Worm (Caenorhabditis elegans) whole organism, midembryonic: Measurements from ENCODE around the gene neg-1.

Experiments
- T22C8.4 ChIP-seq: fragments of 200-800 bp; sonication (Bioruptor generic); IDR thresholded peaks from 2 replicates; pipeline ENCODE4 v1.3.6; 2022; ENCODE audit warnings: missing genetic modification characterization, missing compliant biosample characterization
- cog-1 ChIP-seq: sonication (generic microtip); optimal IDR thresholded peaks from 2 replicates; lab custom pipeline; 2016; ENCODE audit warnings: missing genetic modification characterization, missing compliant biosample characterization
- flt-1 ChIP-seq: fragments of 200-800 bp; sonication (Bioruptor generic); IDR thresholded peaks from 2 replicates; pipeline ENCODE4 v1.3.6; 2022; ENCODE audit warnings: missing genetic modification characterization, missing compliant biosample characterization
- klf-2 ChIP-seq: fragments of 200-800 bp; sonication (Bioruptor generic); conservative IDR thresholded peaks from 2 replicates; pipeline ENCODE4 v1.3.6; 2022; ENCODE audit warnings: missing genetic modification reagents, missing genetic modification characterization, missing compliant biosample characterization
- med-1 ChIP-seq: sonication (generic microtip); optimal IDR thresholded peaks from 2 replicates; lab custom pipeline; 2017; ENCODE audit warnings: missing genetic modification characterization, mild to moderate bottlenecking, missing compliant biosample characterization, antibody characterized with exemption, missing genetic modification reagents; ENCODE audit not compliant: insufficient read depth
- ref-1 ChIP-seq: fragments of 200-800 bp; sonication (Bioruptor generic); conservative IDR thresholded peaks from 2 replicates; pipeline ENCODE4 v1.3.6; 2022; ENCODE audit warnings: missing genetic modification reagents, missing genetic modification characterization, missing compliant biosample characterization
- tab-1 ChIP-seq: fragments of 200-800 bp; sonication (Bioruptor generic); IDR thresholded peaks from 2 replicates; pipeline ENCODE4 v1.3.6; 2022; ENCODE audit warnings: missing genetic modification characterization, missing compliant biosample characterization
- ztf-23 ChIP-seq: fragments of 200-800 bp; sonication (Bioruptor generic); IDR thresholded peaks from 2 replicates; pipeline ENCODE4 v1.3.6; 2022; ENCODE audit warnings: missing genetic modification reagents, missing genetic modification characterization, missing compliant biosample characterization
- ztf-29 ChIP-seq: fragments of 200-800 bp; sonication (Bioruptor generic); IDR thresholded peaks from 2 replicates; pipeline ENCODE4 v1.3.6; 2022; ENCODE audit warnings: missing genetic modification reagents, missing genetic modification characterization, missing compliant biosample characterization

Gene neg-1

DNA sequence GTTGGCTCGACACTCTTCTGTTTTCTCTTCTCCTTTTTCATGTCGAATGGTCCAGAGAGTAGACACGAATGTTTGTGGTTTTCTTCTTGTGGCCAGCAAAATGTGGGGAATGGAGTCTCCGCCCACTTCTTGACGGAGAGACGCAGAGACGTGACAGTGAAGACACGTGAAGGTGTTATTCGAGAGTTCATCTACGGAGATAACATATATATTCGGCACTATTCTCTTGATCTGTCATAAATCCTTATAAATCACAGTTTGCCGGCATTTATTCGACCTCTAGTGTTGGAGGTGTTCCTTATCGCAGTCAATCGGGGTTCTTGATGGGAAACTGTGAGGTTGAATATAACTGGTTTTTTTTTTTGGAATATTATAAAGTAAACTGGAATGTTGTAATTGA lies 13.2 kb downstream of the neg-1 start, which contains the start of gene F32D1.3:
F32D1.3 (minus strand) TSS at position 65 of the 400 bp plus-strand sequence.
- TF ChIP-seq ztf-23 (GFP tag; lab: Robert Waterston, UW) (no peak), flt-1 (GFP tag; lab: Robert Waterston, UW) (no peak), klf-2 (GFP tag; lab: Robert Waterston, UW) (no peak), T22C8.4 (no peak), ztf-29 (GFP tag; lab: Robert Waterston, UW) (no peak), tab-1 (GFP tag; lab: Robert Waterston, UW) (no peak), ref-1 (GFP tag; lab: Robert Waterston, UW) (no peak)

DNA sequence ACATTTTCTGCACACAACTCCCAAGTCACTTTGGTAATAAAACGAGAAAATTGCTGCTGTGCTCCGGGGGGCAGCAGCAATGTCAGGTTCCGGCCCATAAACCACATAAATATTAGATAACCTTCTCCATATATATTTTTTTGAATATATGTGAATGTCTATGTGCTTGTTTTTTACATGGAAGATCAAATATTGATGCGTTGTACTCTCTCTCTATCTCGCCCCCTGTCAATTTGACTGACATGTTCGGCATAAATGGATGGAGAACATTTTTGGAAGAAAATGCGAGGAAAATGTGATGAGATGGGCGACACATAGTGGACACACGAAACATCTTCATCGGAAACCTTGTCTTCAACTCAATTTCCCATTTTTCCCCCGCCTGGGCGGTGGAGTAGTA lies 14.7 kb downstream of the neg-1 start:
- TF ChIP-seq klf-2 (GFP tag; lab: Robert Waterston, UW) = no peak
- no peak for TF ChIP-seq ztf-23 (GFP tag; lab: Robert Waterston, UW)
- TF ChIP-seq med-1 = no peak
- no peak for TF ChIP-seq cog-1 (tag; lab: Kevin White, UChicago)
- TF ChIP-seq flt-1 (GFP tag; lab: Robert Waterston, UW) = no peak

DNA sequence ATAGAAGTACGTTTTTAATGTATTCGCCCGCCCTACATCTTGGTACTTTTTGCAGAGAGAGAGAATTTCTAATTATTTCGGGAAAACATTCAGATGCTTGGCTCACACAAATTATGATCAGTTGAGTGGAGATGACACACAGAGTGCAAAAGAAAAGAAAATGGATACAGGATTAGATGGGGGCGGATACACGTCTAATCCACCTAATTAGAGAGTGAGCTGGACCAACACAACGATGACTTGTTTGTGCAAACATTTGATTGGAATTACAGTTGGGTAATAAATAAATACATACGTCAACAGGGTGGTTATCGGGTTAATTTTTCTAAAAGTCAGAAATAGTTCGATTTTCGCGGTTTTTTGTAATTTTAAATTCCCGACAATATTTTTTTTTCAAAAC lies 15.5 kb downstream of the neg-1 start:
- no peak for TF ChIP-seq tab-1 (GFP tag; lab: Robert Waterston, UW)
- no peak for TF ChIP-seq flt-1 (GFP tag; lab: Robert Waterston, UW)
- no peak for TF ChIP-seq T22C8.4
- no peak for TF ChIP-seq klf-2 (GFP tag; lab: Robert Waterston, UW)
- TF ChIP-seq ref-1 (GFP tag; lab: Robert Waterston, UW) = no peak
- TF ChIP-seq med-1 = no peak
- no peak for TF ChIP-seq cog-1 (tag; lab: Kevin White, UChicago)
- TF ChIP-seq ztf-23 (GFP tag; lab: Robert Waterston, UW) = no peak
- TF ChIP-seq ztf-29 (GFP tag; lab: Robert Waterston, UW) = no peak

DNA sequence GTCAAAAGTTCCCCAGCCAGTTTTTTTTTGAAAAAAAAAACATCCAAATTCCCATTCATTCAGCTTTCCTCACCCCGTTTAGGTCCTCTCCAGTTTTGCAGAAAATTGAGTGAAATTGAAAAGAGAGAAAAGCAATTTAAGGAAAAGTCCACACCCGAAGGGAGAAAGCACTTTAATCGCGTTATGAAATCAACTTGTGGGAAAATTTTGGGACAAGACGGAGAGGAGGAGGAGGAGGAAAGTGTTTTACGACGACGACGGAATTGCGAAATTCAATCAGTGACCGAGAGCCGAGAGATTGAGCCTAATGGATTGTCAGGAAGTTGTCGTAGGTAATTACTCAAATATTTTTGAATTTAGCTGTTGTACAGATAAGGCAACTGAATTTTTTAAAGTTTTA lies 17.3 kb downstream of the neg-1 start:
- TF ChIP-seq ztf-29 (GFP tag; lab: Robert Waterston, UW) (no peak), cog-1 (tag; lab: Kevin White, UChicago) (peak; percentile 11)

DNA sequence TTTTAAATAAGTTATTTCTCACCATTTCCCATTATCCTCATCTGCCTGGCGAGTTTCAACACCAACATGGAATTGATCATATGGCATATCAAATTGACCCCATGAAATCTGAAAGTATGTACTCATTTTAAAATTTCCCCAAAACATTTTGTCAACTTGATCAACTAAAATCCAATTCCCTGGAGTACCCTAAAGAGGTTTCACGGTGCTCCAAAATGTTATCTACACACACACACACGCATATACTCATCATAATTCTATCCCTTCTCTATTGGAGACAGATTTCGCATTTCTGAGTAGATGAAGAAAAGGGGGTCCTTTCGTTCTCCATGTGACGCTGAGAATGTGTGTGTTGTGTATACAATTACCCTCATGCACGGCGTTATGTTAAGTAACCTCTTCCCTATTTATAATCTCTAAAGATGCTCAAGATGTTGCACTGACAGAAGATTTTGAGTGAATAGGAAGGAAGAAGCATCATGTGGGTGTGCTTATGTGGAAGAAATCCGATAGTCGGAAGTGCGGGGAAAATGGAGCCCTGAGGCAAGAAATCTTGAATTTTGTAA lies 18.5 kb downstream of the neg-1 start:
- TF ChIP-seq ref-1 (GFP tag; lab: Robert Waterston, UW) = no peak
- no peak for TF ChIP-seq ztf-29 (GFP tag; lab: Robert Waterston, UW)
- TF ChIP-seq med-1 = no peak
- TF ChIP-seq T22C8.4 = no peak
- no peak for TF ChIP-seq cog-1 (tag; lab: Kevin White, UChicago)

DNA sequence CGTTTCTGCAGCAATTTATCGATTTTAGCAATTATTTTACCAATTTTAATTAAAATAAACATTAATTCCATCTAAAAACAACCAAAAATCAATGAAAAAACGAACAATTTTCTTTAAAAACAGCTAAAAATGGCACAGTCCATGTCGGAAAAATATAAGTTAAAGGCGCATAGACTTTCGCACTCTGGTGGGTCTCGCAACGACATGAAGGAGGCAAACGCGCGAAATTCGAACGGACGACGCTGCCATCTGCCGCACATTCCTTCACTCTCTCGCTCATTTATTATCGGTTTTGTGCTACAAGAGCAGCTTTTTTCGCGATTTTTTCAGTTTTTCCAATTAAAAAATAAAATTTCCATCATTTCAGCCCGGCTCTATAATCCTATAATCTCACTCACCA lies 27.9 kb downstream of the neg-1 start, which contains the start of gene mcm-7:
mcm-7 (plus strand) TSS at position 368 of the 400 bp plus-strand sequence.
- TF ChIP-seq flt-1 (GFP tag; lab: Robert Waterston, UW) = no peak
- TF ChIP-seq tab-1 (GFP tag; lab: Robert Waterston, UW) = no peak
- TF ChIP-seq klf-2 (GFP tag; lab: Robert Waterston, UW) = no peak
- TF ChIP-seq T22C8.4 = no peak
- no peak for TF ChIP-seq cog-1 (tag; lab: Kevin White, UChicago)
- no peak for TF ChIP-seq ztf-23 (GFP tag; lab: Robert Waterston, UW)
- no peak for TF ChIP-seq med-1
- no peak for TF ChIP-seq ref-1 (GFP tag; lab: Robert Waterston, UW)
- TF ChIP-seq ztf-29 (GFP tag; lab: Robert Waterston, UW) = no peak

DNA sequence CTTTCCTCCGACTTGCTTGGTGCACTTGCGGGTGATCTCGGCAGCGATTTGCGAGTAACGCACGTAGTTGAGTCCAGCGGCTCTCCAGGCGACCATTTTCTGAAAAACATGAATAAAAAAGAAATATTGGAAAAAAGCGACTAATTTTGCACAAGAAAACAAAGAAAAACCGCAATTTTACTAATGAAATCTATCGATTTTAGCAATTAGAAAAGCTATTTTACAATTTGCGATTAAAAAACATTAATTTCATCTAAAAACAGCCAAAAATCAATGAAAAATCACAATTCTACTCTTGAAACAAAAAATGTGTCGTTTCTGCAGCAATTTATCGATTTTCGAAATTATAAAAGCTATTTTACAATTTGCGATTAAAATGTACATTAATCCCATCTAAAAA lies 28.3 kb downstream of the neg-1 start, which contains the start of gene hpo-18:
hpo-18 (minus strand) TSS at position 101 of the 400 bp plus-strand sequence.
- TF ChIP-seq med-1 (no peak), ref-1 (GFP tag; lab: Robert Waterston, UW) (no peak), ztf-29 (GFP tag; lab: Robert Waterston, UW) (no peak), T22C8.4 (no peak), flt-1 (GFP tag; lab: Robert Waterston, UW) (no peak), tab-1 (GFP tag; lab: Robert Waterston, UW) (no peak), cog-1 (tag; lab: Kevin White, UChicago) (no peak), ztf-23 (GFP tag; lab: Robert Waterston, UW) (no peak), klf-2 (GFP tag; lab: Robert Waterston, UW) (no peak)

DNA sequence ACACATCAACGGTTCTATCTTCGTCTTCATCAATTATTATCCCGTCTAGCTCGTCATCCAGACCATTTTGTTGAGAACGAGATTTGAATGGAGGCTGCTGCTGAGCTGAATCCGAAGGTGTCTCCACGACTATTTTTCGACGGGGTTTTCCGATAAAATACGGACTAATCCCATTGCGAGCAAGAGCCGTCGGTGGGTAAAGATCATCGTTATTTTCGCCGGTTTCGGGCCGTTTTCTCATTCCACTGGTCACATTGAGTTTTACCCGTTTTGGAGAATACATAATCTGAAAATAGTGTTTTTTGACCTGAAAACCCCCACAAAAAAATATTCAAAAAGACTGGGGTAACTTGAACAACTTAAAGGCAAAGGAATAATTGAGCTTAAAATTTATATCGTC lies 29.0 kb downstream of the neg-1 start, which contains the start of gene figl-1:
figl-1 (minus strand) TSS at position 286 of the 400 bp plus-strand sequence.
- TF ChIP-seq ref-1 (GFP tag; lab: Robert Waterston, UW) (no peak), cog-1 (tag; lab: Kevin White, UChicago) (no peak), flt-1 (GFP tag; lab: Robert Waterston, UW) (no peak), klf-2 (GFP tag; lab: Robert Waterston, UW) (no peak), T22C8.4 (no peak), med-1 (no peak), ztf-29 (GFP tag; lab: Robert Waterston, UW) (no peak), ztf-23 (GFP tag; lab: Robert Waterston, UW) (no peak), tab-1 (GFP tag; lab: Robert Waterston, UW) (no peak)

DNA sequence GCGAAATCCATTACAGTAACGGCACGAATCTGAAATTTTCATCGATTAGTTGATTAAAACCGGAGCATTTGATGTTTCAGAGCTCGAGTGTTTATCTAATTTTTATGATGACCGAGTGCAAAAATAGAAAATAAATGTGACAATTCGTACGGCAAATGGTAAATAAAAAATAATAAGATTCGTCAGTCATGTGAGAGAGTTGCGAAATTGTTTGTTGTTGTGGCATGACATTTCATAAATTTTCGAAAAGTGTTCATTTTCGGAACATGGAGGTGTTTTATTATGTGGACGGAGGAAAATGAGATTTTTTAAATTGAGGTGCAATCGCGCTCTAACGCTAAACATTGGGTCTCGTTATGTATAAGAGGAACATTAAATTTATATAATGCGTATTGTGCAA lies 32.9 kb downstream of the neg-1 start:
- TF ChIP-seq klf-2 (GFP tag; lab: Robert Waterston, UW) = no peak
- TF ChIP-seq tab-1 (GFP tag; lab: Robert Waterston, UW) = no peak
- TF ChIP-seq ztf-29 (GFP tag; lab: Robert Waterston, UW) = no peak
- no peak for TF ChIP-seq ztf-23 (GFP tag; lab: Robert Waterston, UW)
- no peak for TF ChIP-seq cog-1 (tag; lab: Kevin White, UChicago)
- TF ChIP-seq flt-1 (GFP tag; lab: Robert Waterston, UW) = no peak
- TF ChIP-seq ref-1 (GFP tag; lab: Robert Waterston, UW) = no peak
- TF ChIP-seq T22C8.4 = no peak
- TF ChIP-seq med-1 = no peak

DNA sequence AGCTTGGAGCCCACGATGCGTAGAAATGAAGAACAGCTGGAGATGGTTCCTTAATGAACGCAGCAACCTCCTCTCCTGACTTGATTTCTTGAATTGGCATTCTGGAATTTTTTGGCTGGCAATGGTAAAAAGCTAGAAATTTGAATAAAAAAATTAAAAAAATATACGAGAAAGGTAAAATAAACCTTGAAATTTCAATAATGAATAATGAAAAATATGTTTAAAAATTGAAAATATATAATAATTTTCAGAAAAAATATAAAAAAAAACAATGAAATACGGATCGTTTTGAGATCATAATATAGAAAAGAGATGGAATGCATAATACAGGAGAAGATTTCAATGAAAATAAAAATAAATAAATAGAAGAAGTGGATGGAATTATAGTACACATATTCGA lies 33.5 kb downstream of the neg-1 start, which contains the start of gene glrx-3:
glrx-3 (minus strand) TSS at position 101 of the 400 bp plus-strand sequence.
- TF ChIP-seq med-1 (no peak), ztf-23 (GFP tag; lab: Robert Waterston, UW) (no peak), T22C8.4 (no peak), flt-1 (GFP tag; lab: Robert Waterston, UW) (no peak), cog-1 (tag; lab: Kevin White, UChicago) (no peak), klf-2 (GFP tag; lab: Robert Waterston, UW) (no peak), ztf-29 (GFP tag; lab: Robert Waterston, UW) (no peak), tab-1 (GFP tag; lab: Robert Waterston, UW) (no peak)
